Fruit fly (Drosophila melanogaster) whole organism, embryonic: Measurements from ENCODE around the gene spn-B.

Experiments
- Bteb2 ChIP-seq: fragments of 200-800 bp; sonication (Bioruptor generic); optimal IDR thresholded peaks from 2 replicates; lab custom pipeline; 2016; ENCODE audit warnings: missing biosample characterization, missing genetic modification characterization
- CG10462 ChIP-seq: fragments of 200-800 bp; sonication (Bioruptor generic); optimal IDR thresholded peaks from 2 replicates; lab custom pipeline; 2016; ENCODE audit warnings: missing biosample characterization, missing genetic modification characterization
- CG10543 ChIP-seq: fragments of 200-800 bp; sonication (Bioruptor generic); optimal IDR thresholded peaks from 3 replicates; lab custom pipeline; 2017; ENCODE audit warnings: missing biosample characterization, mild to moderate bottlenecking, missing genetic modification characterization, moderate library complexity
- CG11696 ChIP-seq: fragments of 200-800 bp; sonication (Bioruptor generic); IDR thresholded peaks from 2 replicates; pipeline ENCODE4 v1.3.6; 2022; ENCODE audit warnings: missing biosample characterization, missing genetic modification characterization
- CG14014 ChIP-seq: fragments of 200-800 bp; sonication (Bioruptor generic); IDR thresholded peaks from 2 replicates; pipeline ENCODE4 v1.3.6; 2022; ENCODE audit warnings: missing biosample characterization, missing genetic modification characterization
- CG15601 ChIP-seq: fragments of 200-800 bp; sonication (Bioruptor generic); optimal IDR thresholded peaks from 3 replicates; lab custom pipeline; 2019; ENCODE audit warnings: missing biosample characterization, mild to moderate bottlenecking, missing genetic modification characterization, moderate library complexity
- CG16863 ChIP-seq: fragments of 200-800 bp; sonication (Bioruptor generic); optimal IDR thresholded peaks from 3 replicates; lab custom pipeline; 2016; ENCODE audit warnings: missing biosample characterization, missing genetic modification characterization
- CG17802 ChIP-seq: fragments of 200-800 bp; sonication (Bioruptor generic); optimal IDR thresholded peaks from 2 replicates; lab custom pipeline; 2018; ENCODE audit warnings: missing biosample characterization, mild to moderate bottlenecking, missing genetic modification characterization, moderate library complexity
- CG18262 ChIP-seq: fragments of 200-800 bp; optimal IDR thresholded peaks from 3 replicates; lab custom pipeline; 2019; ENCODE audit warnings: missing biosample characterization, mild to moderate bottlenecking, missing genetic modification characterization, moderate library complexity
- CG1832 ChIP-seq: fragments of 200-800 bp; sonication (Bioruptor generic); optimal IDR thresholded peaks from 2 replicates; lab custom pipeline; 2017; ENCODE audit warnings: missing biosample characterization, mild to moderate bottlenecking, missing genetic modification characterization, inconsistent platforms
- CG18476 ChIP-seq: fragments of 200-800 bp; sonication (Bioruptor generic); optimal IDR thresholded peaks from 2 replicates; lab custom pipeline; 2016; ENCODE audit warnings: missing biosample characterization, mild to moderate bottlenecking, missing genetic modification characterization
- CG2678 ChIP-seq: fragments of 200-800 bp; sonication (Bioruptor generic); optimal IDR thresholded peaks from 3 replicates; lab custom pipeline; 2019; ENCODE audit warnings: missing biosample characterization, mild to moderate bottlenecking, missing genetic modification characterization, moderate library complexity
- CG3726 ChIP-seq: fragments of 200-800 bp; sonication (Bioruptor generic); IDR thresholded peaks from 3 replicates; pipeline ENCODE4, ENCODE4 v1.3.6; 2022; ENCODE audit warnings: missing biosample characterization, missing genetic modification characterization
- CG3847 ChIP-seq: fragments of 200-800 bp; sonication (Bioruptor generic); IDR thresholded peaks from 2 replicates; pipeline ENCODE4 v1.3.6; 2022; ENCODE audit warnings: missing biosample characterization, missing genetic modification characterization
- CG42726 ChIP-seq: fragments of 200-800 bp; sonication (Bioruptor generic); IDR thresholded peaks from 2 replicates; pipeline ENCODE4 v1.3.6; 2022; ENCODE audit warnings: missing biosample characterization, missing genetic modification characterization; ENCODE audit not compliant: partially characterized antibody
- CG4360 ChIP-seq: fragments of 200-800 bp; sonication (Bioruptor generic); IDR thresholded peaks from 2 replicates; pipeline ENCODE4 v1.3.6; 2022; ENCODE audit warnings: missing biosample characterization, missing genetic modification characterization
- CG5953 ChIP-seq: fragments of 200-800 bp; sonication (Bioruptor generic); IDR thresholded peaks from 2 replicates; pipeline ENCODE4 v1.3.6; 2022; ENCODE audit warnings: missing biosample characterization, missing genetic modification characterization
- CG6813 ChIP-seq: fragments of 200-800 bp; sonication (Bioruptor generic); optimal IDR thresholded peaks from 2 replicates; lab custom pipeline; 2017; ENCODE audit warnings: missing biosample characterization, missing genetic modification characterization, mild to moderate bottlenecking, moderate library complexity, missing genetic modification reagents
- CG7963 ChIP-seq: fragments of 200-800 bp; sonication (Bioruptor generic); IDR thresholded peaks from 3 replicates; pipeline ENCODE4 v1.3.6; 2022; ENCODE audit warnings: missing biosample characterization, missing genetic modification characterization; ENCODE audit not compliant: partially characterized antibody
- CG9609 ChIP-seq: fragments of 200-800 bp; sonication (Bioruptor generic); optimal IDR thresholded peaks from 3 replicates; lab custom pipeline; 2016; ENCODE audit warnings: missing biosample characterization, missing genetic modification characterization
- CG9727 ChIP-seq: fragments of 200-800 bp; sonication (Bioruptor generic); optimal IDR thresholded peaks from 3 replicates; lab custom pipeline; 2017; ENCODE audit warnings: missing biosample characterization, mild to moderate bottlenecking, missing genetic modification characterization
- CHES-1-like ChIP-seq: fragments of 200-800 bp; sonication (Bioruptor generic); optimal IDR thresholded peaks from 2 replicates; lab custom pipeline; 2016; ENCODE audit warnings: missing biosample characterization, missing genetic modification characterization
- CkIIα-i1 ChIP-seq: fragments of 200-800 bp; sonication (Bioruptor generic); IDR thresholded peaks from 2 replicates; pipeline ENCODE4 v1.3.6; 2022; ENCODE audit warnings: missing biosample characterization, missing genetic modification characterization
- Dip3 ChIP-seq: fragments of 200-800 bp; sonication (Bioruptor generic); optimal IDR thresholded peaks from 3 replicates; lab custom pipeline; 2016; ENCODE audit warnings: missing biosample characterization, missing genetic modification characterization
- ERR ChIP-seq: fragments of 200-800 bp; sonication (Bioruptor generic); optimal IDR thresholded peaks from 2 replicates; lab custom pipeline; 2016; ENCODE audit warnings: missing biosample characterization, missing genetic modification characterization
- Ets97D ChIP-seq: fragments of 200-800 bp; sonication (Bioruptor generic); optimal IDR thresholded peaks from 3 replicates; lab custom pipeline; 2016; ENCODE audit warnings: missing biosample characterization, missing genetic modification characterization
- H15 ChIP-seq: fragments of 200-800 bp; sonication (Bioruptor generic); IDR thresholded peaks from 3 replicates; pipeline ENCODE4 v1.3.6; 2022; ENCODE audit warnings: missing biosample characterization, missing genetic modification characterization
- HLH4C ChIP-seq: fragments of 200-800 bp; sonication (Bioruptor generic); IDR thresholded peaks from 3 replicates; pipeline ENCODE4 v1.3.6; 2022; ENCODE audit warnings: missing biosample characterization, missing genetic modification characterization; ENCODE audit not compliant: partially characterized antibody
- Hr3 ChIP-seq: fragments of 200-800 bp; sonication (Bioruptor generic); optimal IDR thresholded peaks from 3 replicates; lab custom pipeline; 2016; ENCODE audit warnings: missing biosample characterization, missing genetic modification characterization
- NC2β ChIP-seq: fragments of 200-800 bp; sonication (Bioruptor generic); optimal IDR thresholded peaks from 2 replicates; lab custom pipeline; 2016; ENCODE audit warnings: missing biosample characterization, missing genetic modification characterization
- NFAT ChIP-seq: fragments of 200-800 bp; sonication (Bioruptor generic); IDR thresholded peaks from 2 replicates; pipeline ENCODE4 v1.3.6; 2022; ENCODE audit warnings: missing biosample characterization, missing genetic modification characterization
- Nf-YC ChIP-seq: fragments of 200-800 bp; optimal IDR thresholded peaks from 3 replicates; lab custom pipeline; 2019; ENCODE audit warnings: missing biosample characterization, mild to moderate bottlenecking, missing genetic modification characterization, moderate library complexity
- Sin3A ChIP-seq: fragments of >200 bp; optimal IDR thresholded peaks from 2 replicates; lab custom pipeline; 2018
- Ssrp ChIP-seq: fragments of 200-800 bp; sonication (Bioruptor generic); optimal IDR thresholded peaks from 2 replicates; lab custom pipeline; 2018; ENCODE audit warnings: missing biosample characterization, mild to moderate bottlenecking, missing genetic modification characterization, moderate library complexity
- Stat92E ChIP-seq, 3 experiments: fragments of >200 bp in 2 of 3; fragments of 200-800 bp in 1 of 3; sonication (Bioruptor generic) in 1 of 3; optimal IDR thresholded peaks; 2 replicates each; lab custom pipeline; 2017 to 2019; ENCODE audit warnings: missing biosample characterization in 3 of 3, missing genetic modification characterization in 3 of 3, mild to moderate bottlenecking in 1 of 3, moderate library complexity in 1 of 3
- chn ChIP-seq: fragments of 200-800 bp; sonication (Bioruptor generic); optimal IDR thresholded peaks from 2 replicates; lab custom pipeline; 2016; ENCODE audit warnings: missing biosample characterization, missing genetic modification characterization
- ci ChIP-seq: fragments of 200-800 bp; sonication (Bioruptor generic); IDR thresholded peaks from 3 replicates; pipeline ENCODE4 v1.3.6; 2022; ENCODE audit warnings: missing biosample characterization, missing genetic modification characterization
- danr ChIP-seq: fragments of 200-800 bp; sonication (Bioruptor generic); IDR thresholded peaks from 2 replicates; pipeline ENCODE4 v1.3.6; 2022; ENCODE audit warnings: missing biosample characterization, missing genetic modification characterization
- dmrt99B ChIP-seq: fragments of 200-800 bp; sonication (Bioruptor generic); optimal IDR thresholded peaks from 2 replicates; lab custom pipeline; 2018; ENCODE audit warnings: missing biosample characterization, mild to moderate bottlenecking, missing genetic modification characterization, moderate library complexity
- gsb-n ChIP-seq: fragments of 200-800 bp; sonication (Bioruptor generic); optimal IDR thresholded peaks from 3 replicates; lab custom pipeline; 2018; ENCODE audit warnings: missing biosample characterization, mild to moderate bottlenecking, missing genetic modification characterization
- kay ChIP-seq: fragments of 200-800 bp; sonication (Bioruptor generic); optimal IDR thresholded peaks from 2 replicates; lab custom pipeline; 2016; ENCODE audit warnings: missing biosample characterization, missing genetic modification characterization
- ken ChIP-seq: fragments of 200-800 bp; sonication (Bioruptor generic); IDR thresholded peaks from 3 replicates; pipeline ENCODE4 v1.3.6; 2022; ENCODE audit warnings: missing biosample characterization, missing genetic modification characterization
- odd ChIP-seq: fragments of 200-800 bp; sonication (Bioruptor generic); optimal IDR thresholded peaks from 2 replicates; lab custom pipeline; 2017; ENCODE audit warnings: missing biosample characterization, mild to moderate bottlenecking, missing genetic modification characterization
- otp ChIP-seq: fragments of 200-800 bp; sonication (Bioruptor generic); IDR thresholded peaks from 3 replicates; pipeline ENCODE4, ENCODE4 v1.3.6; 2022; ENCODE audit warnings: missing biosample characterization, missing genetic modification characterization
- pho ChIP-seq: fragments of 200-800 bp; sonication (Bioruptor generic); optimal IDR thresholded peaks from 2 replicates; lab custom pipeline; 2016; ENCODE audit warnings: missing biosample characterization, missing genetic modification characterization
- phol ChIP-seq: fragments of 200-800 bp; sonication (Bioruptor generic); optimal IDR thresholded peaks from 3 replicates; lab custom pipeline; 2018; ENCODE audit warnings: missing biosample characterization, mild to moderate bottlenecking, missing genetic modification characterization, moderate library complexity
- pum ChIP-seq: fragments of 200-800 bp; sonication (Bioruptor generic); optimal IDR thresholded peaks from 2 replicates; lab custom pipeline; 2016; ENCODE audit warnings: missing biosample characterization, missing genetic modification characterization
- repo ChIP-seq: fragments of 200-800 bp; sonication (Bioruptor generic); optimal IDR thresholded peaks from 2 replicates; lab custom pipeline; 2016; ENCODE audit warnings: missing biosample characterization, missing genetic modification characterization
- sima ChIP-seq: fragments of 200-800 bp; sonication (Bioruptor generic); optimal IDR thresholded peaks from 2 replicates; lab custom pipeline; 2016; ENCODE audit warnings: missing biosample characterization, missing genetic modification characterization
- sob ChIP-seq: fragments of 200-800 bp; sonication (Bioruptor generic); IDR thresholded peaks from 2 replicates; pipeline ENCODE4 v1.3.6; 2022; ENCODE audit warnings: missing biosample characterization, missing genetic modification characterization
- tap ChIP-seq: fragments of 200-800 bp; optimal IDR thresholded peaks from 3 replicates; lab custom pipeline; 2019; ENCODE audit warnings: missing biosample characterization, mild to moderate bottlenecking, missing genetic modification characterization, moderate library complexity
- unc-4 ChIP-seq: fragments of 200-800 bp; sonication (Bioruptor generic); IDR thresholded peaks from 2 replicates; pipeline ENCODE4 v1.3.6; 2022; ENCODE audit warnings: missing biosample characterization, missing genetic modification characterization; ENCODE audit not compliant: partially characterized antibody

Gene spn-B

DNA sequence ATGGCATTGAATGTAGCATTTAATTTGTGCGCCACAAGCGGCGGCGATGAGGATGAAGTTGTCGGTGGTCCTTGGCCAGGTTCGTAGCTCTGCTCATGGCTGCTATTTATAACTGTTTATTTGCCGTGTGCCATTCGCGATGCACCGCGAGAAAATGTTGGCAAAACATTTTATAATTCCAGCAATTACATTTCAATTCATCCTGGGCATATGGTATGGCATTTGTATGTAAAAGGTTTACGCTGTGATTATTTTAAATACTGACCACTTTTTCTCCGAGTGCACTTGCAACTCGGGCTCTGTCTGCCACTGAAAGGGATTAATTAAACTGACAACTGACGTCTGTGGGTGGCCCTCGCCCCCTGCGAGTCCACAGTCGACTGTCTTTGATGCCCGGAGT, 28.8 kb downstream of the spn-B start (continued):
- TF ChIP-seq sima (GFP tag; lab: Kevin White, UChicago) (no peak), CG3847 (peak; percentile 43; the same call in 1 of the 2 replicates), CG14014 (0 out of 2 replicates have a peak, but pooled peaks have one; percentile 25), CG42726 (GFP tag; lab: Robert Waterston, UW) (no peak), CG3726 (GFP tag; lab: Robert Waterston, UW) (0 out of 3 replicates have a peak, but pooled peaks have one; percentile 40), Stat92E (GFP tag; optimal IDR thresholded peaks at IDR 0.05; lab: Kevin White, UChicago) (no peak), sob (GFP tag; lab: Robert Waterston, UW) (peak; percentile 49; the same call in 1 of the 2 replicates), Ets97D (GFP tag; lab: Kevin White, UChicago) (no peak), phol (tag; lab: Kevin White, UChicago) (no peak), Dip3 (no peak), CG18476 (GFP tag; lab: Kevin White, UChicago) (no peak), ERR (GFP tag; lab: Kevin White, UChicago) (no peak), kay (GFP tag; lab: Kevin White, UChicago) (no peak), ken (GFP tag; lab: Robert Waterston, UW) (0 out of 3 replicates have a peak, but pooled peaks have one; percentile 42), CG9727 (GFP tag; lab: Kevin White, UChicago) (peak; percentile 36), odd (no peak), CG17802 (tag; lab: Kevin White, UChicago) (no peak), CG16863 (no peak), CG10462 (GFP tag; lab: Kevin White, UChicago) (no peak), CHES-1-like (GFP tag; lab: Kevin White, UChicago) (no peak), CG6813 (GFP tag; lab: Kevin White, UChicago) (no peak), CG4360 (GFP tag; lab: Robert Waterston, UW) (no peak), unc-4 (GFP tag; lab: Robert Waterston, UW) (no peak), HLH4C (GFP tag; lab: Robert Waterston, UW) (no peak), CG11696 (no peak), CG1832 (GFP tag; lab: Kevin White, UChicago) (no peak), otp (GFP tag; lab: Robert Waterston, UW) (peak; percentile 46; the same call in 1 of the 3 replicates), CkIIα-i1 (GFP tag; lab: Robert Waterston, UW) (no peak), CG9609 (peak; percentile 15), Hr3 (GFP tag; lab: Kevin White, UChicago) (peak; percentile 8), CG5953 (no peak), tap (tag; lab: Kevin White, UChicago) (no peak), chn (peak; percentile 2), pum (GFP tag; lab: Kevin White, UChicago) (no peak), Bteb2 (no peak), dmrt99B (tag; lab: Kevin White, UChicago) (peak; percentile 44), CG2678 (peak; percentile 37), repo (no peak), NFAT (no peak), CG7963 (GFP tag; lab: Robert Waterston, UW) (no peak), H15 (GFP tag; lab: Robert Waterston, UW) (0 out of 3 replicates have a peak, but pooled peaks have one; percentile 37), Ssrp (tag; lab: Kevin White, UChicago) (no peak), Sin3A (lab: Kevin White, UChicago) (no peak), NC2β (GFP tag; lab: Kevin White, UChicago) (no peak), gsb-n (no peak), CG15601 (tag; lab: Kevin White, UChicago) (no peak), danr (GFP tag; lab: Robert Waterston, UW) (no peak), pho (GFP tag; lab: Kevin White, UChicago) (no peak), CG18262 (no peak), CG10543 (no peak), Nf-YC (tag; lab: Kevin White, UChicago) (no peak), ci (GFP tag; lab: Robert Waterston, UW) (peak; percentile 64; the same call in 1 of the 3 replicates)
